Worm (Caenorhabditis elegans): Measurements from ENCODE around the gene srg-26.

srg-26 gene

DNA sequence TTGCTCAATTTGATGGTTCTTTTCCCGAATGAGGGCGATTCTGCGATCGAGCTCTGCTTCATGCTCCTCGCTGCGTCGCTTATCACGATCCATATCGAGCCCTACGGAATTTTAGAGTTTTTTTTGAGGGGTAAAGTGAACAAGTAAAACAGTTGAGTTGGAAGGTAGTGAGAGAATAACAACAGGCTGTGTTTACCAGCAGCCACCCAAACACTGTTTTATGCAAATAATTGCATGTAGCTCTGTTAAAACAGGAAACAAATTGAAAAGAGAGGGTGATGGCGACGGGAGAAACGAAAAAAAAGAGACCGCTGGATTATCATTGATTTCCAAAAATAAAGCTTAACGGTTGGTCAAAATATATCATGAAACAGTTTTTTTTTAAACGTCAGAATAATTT, 2.8 kb upstream of the srg-26 start, which contains the start of gene C10G8.8:
C10G8.8 (minus strand) TSS at position 101 of the 400 bp plus-strand sequence.
- TF ChIP-seq egl-27 (tag; optimal IDR thresholded peaks at IDR 0.05) (no peak), nhr-23 (tag; optimal IDR thresholded peaks at IDR 0.05) (no peak), mbf-1 (tag; optimal IDR thresholded peaks at IDR 0.05) (no peak), dmd-4 (tag; optimal IDR thresholded peaks at IDR 0.05) (no peak), sem-4 (tag; optimal IDR thresholded peaks at IDR 0.05) (no peak), ceh-16 (tag; optimal IDR thresholded peaks at IDR 0.05) (no peak), nhr-10 (tag; optimal IDR thresholded peaks at IDR 0.05) (no peak), alr-1 (tag; optimal IDR thresholded peaks at IDR 0.05) (no peak), sma-3 (GFP tag; optimal IDR thresholded peaks at IDR 0.05) (no peak), aly-2 (tag; optimal IDR thresholded peaks at IDR 0.05) (no peak), R02D3.7 (tag; optimal IDR thresholded peaks at IDR 0.05) (no peak)

ce11 chrV:5329677-5330266, 1.3 kb upstream of the srg-26 start:
- TF ChIP-seq ama-1 (optimal IDR thresholded peaks at IDR 0.05): no peak
- TF ChIP-seq mab-5 (tag; optimal IDR thresholded peaks at IDR 0.05): no peak
- TF ChIP-seq aly-2 (tag; optimal IDR thresholded peaks at IDR 0.05): no peak
- TF ChIP-seq nhr-10 (tag; optimal IDR thresholded peaks at IDR 0.05): no peak
- no peak for TF ChIP-seq lin-11 (tag; optimal IDR thresholded peaks at IDR 0.05)
- TF ChIP-seq alr-1 (tag; optimal IDR thresholded peaks at IDR 0.05): no peak
- no peak for TF ChIP-seq zag-1 (tag; optimal IDR thresholded peaks at IDR 0.05)
- TF ChIP-seq snpc-4 (tag; optimal IDR thresholded peaks at IDR 0.05): peak; percentile 9
- TF ChIP-seq nhr-25 (tag; optimal IDR thresholded peaks at IDR 0.05): no peak
- no peak for TF ChIP-seq Y55F3AM.14 (GFP tag; optimal IDR thresholded peaks at IDR 0.05)
- no peak for TF ChIP-seq nhr-6 (tag; optimal IDR thresholded peaks at IDR 0.05)
- TF ChIP-seq nhr-77 (tag; optimal IDR thresholded peaks at IDR 0.05): no peak
- TF ChIP-seq nhr-21 (tag; optimal IDR thresholded peaks at IDR 0.05): peak; percentile 27
- TF ChIP-seq R02D3.7 (tag; optimal IDR thresholded peaks at IDR 0.05): no peak
- TF ChIP-seq elt-3 (tag; optimal IDR thresholded peaks at IDR 0.05): no peak
- no peak for TF ChIP-seq ztf-4 (tag; optimal IDR thresholded peaks at IDR 0.05)
- no peak for TF ChIP-seq nhr-23 (tag; optimal IDR thresholded peaks at IDR 0.05)
- TF ChIP-seq ceh-16 (tag; optimal IDR thresholded peaks at IDR 0.05): no peak
- no peak for TF ChIP-seq nhr-12 (tag; optimal IDR thresholded peaks at IDR 0.05)
- TF ChIP-seq unc-62 (GFP tag; optimal IDR thresholded peaks at IDR 0.05): no peak
- no peak for TF ChIP-seq ztf-11 (tag; optimal IDR thresholded peaks at IDR 0.05)
- no peak for TF ChIP-seq blmp-1 (tag; optimal IDR thresholded peaks at IDR 0.05; ENCODE audit: insufficient read depth)
- TF ChIP-seq unc-39 (tag; optimal IDR thresholded peaks at IDR 0.05): no peak
- TF ChIP-seq dmd-4 (tag; optimal IDR thresholded peaks at IDR 0.05): no peak
- TF ChIP-seq ceh-82 (tag; optimal IDR thresholded peaks at IDR 0.05): no peak
- TF ChIP-seq ZK546.5 (tag; optimal IDR thresholded peaks at IDR 0.05): no peak
- TF ChIP-seq sma-3 (GFP tag; optimal IDR thresholded peaks at IDR 0.05): peak; percentile 54
- peak; percentile 40 for TF ChIP-seq fos-1 (tag; optimal IDR thresholded peaks at IDR 0.05)
- no peak for TF ChIP-seq sem-4 (tag; optimal IDR thresholded peaks at IDR 0.05)
- TF ChIP-seq nhr-237 (tag; optimal IDR thresholded peaks at IDR 0.05): no peak
- peak; percentile 17 for TF ChIP-seq nhr-129 (tag; optimal IDR thresholded peaks at IDR 0.05)
- TF ChIP-seq egl-27 (tag; optimal IDR thresholded peaks at IDR 0.05): no peak
- TF ChIP-seq unc-55 (GFP tag; optimal IDR thresholded peaks at IDR 0.05): no peak
- TF ChIP-seq crh-2 (tag; optimal IDR thresholded peaks at IDR 0.05): no peak
- no peak for TF ChIP-seq mbf-1 (tag; optimal IDR thresholded peaks at IDR 0.05)
- peak; percentile 72 for TF ChIP-seq F13H6.1 (tag; optimal IDR thresholded peaks at IDR 0.05)
- no peak for TF ChIP-seq nhr-11 (tag; optimal IDR thresholded peaks at IDR 0.05)
- no peak for TF ChIP-seq mdl-1 (tag; optimal IDR thresholded peaks at IDR 0.05)
- peak; percentile 19 for TF ChIP-seq gmeb-1 (tag; optimal IDR thresholded peaks at IDR 0.05)
- no peak for TF ChIP-seq lin-39 (tag; optimal IDR thresholded peaks at IDR 0.05)
- TF ChIP-seq lsy-2 (tag; optimal IDR thresholded peaks at IDR 0.05): no peak
- peak; percentile 42 for TF ChIP-seq C34F6.9 (tag; optimal IDR thresholded peaks at IDR 0.05)
- no peak for TF ChIP-seq lin-13 (GFP tag; optimal IDR thresholded peaks at IDR 0.05)
- no peak for TF ChIP-seq peb-1 (tag; optimal IDR thresholded peaks at IDR 0.05)
- no peak for TF ChIP-seq elt-1 (tag; optimal IDR thresholded peaks at IDR 0.05)
- no peak for TF ChIP-seq skn-1 (tag; optimal IDR thresholded peaks at IDR 0.05)
- no peak for TF ChIP-seq ztf-1 (GFP tag; conservative IDR thresholded peaks at IDR 0.05)
- no peak for TF ChIP-seq sma-9 (GFP tag; optimal IDR thresholded peaks at IDR 0.05)
- no peak for TF ChIP-seq sma-9 (tag; optimal IDR thresholded peaks at IDR 0.05)
